Worm (Caenorhabditis elegans) whole organism, L4/young adult: ENCODE measurements around the gene nlp-41.

Source experiments
- W03F9.2 ChIP-seq: fragments of 150-350 bp; optimal IDR thresholded peaks from 2 replicates; lab custom pipeline; 2014; ENCODE audit warnings: missing biosample characterization, missing genetic modification characterization
- dao-5 ChIP-seq: sonication (generic microtip); optimal IDR thresholded peaks from 2 replicates; lab custom pipeline; 2016; ENCODE audit warnings: missing genotype, missing genetic modification characterization, moderate library complexity, missing compliant biosample characterization
- him-1 ChIP-seq: sonication (generic microtip); optimal IDR thresholded peaks from 2 replicates; lab custom pipeline; 2016; ENCODE audit warnings: missing genotype, missing genetic modification reagents, missing genetic modification characterization, missing compliant biosample characterization

DNA sequence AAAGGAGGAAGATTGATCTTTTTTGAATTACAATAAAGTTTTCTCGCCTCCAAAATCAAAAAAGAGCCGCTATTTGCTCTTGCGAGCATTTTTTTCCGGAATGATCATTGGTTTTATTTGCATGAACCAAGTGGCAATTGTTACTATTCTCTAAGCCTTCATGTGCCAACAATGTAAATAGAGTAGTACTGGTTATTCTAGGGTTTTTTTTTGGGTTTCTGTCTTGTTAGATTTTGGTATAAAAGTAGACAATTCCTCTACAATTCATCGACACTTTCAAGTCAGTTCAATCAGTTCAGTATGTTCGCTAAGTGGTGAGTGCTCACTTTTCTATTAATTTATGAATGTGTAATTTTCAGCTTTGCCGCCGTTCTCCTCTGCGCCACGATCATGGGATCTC, 27.3 kb downstream of the nlp-41 start, which contains the start of gene nspb-7:
- no peak for TF ChIP-seq W03F9.2 (tag; lab: Kevin White, UChicago)
- TF ChIP-seq him-1 = no peak
- no peak for TF ChIP-seq dao-5 (tag; lab: Kevin White, UChicago)
